Fruit fly (Drosophila melanogaster): ENCODE data around the gene CG13893.

DNA sequence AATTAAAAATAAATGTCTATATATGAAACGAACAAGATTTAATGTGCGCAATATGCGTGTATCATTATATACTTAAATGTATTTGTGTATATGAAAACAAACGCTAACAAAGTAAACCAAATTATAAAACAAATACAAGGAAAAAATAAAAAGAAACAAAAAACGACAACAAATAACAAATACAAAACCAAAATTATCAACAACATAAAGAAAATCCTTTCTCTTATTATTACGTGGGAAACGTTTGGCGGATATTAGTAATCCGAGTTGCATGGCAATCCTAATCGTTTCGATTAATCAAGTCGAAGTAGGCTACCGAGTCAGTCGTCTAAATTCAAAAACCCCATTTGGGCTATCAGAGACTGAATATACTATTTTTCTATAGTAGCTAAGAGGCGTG, 22.8 kb downstream of the CG13893 start, which contains the start of gene Ppm1:
- TF ChIP-seq CG7101 (tag; optimal IDR thresholded peaks at IDR 0.05) (no peak), pad (GFP tag; optimal IDR thresholded peaks at IDR 0.05) (no peak), cnc (optimal IDR thresholded peaks at IDR 0.05) (no peak), Crg-1 (GFP tag; optimal IDR thresholded peaks at IDR 0.05) (no peak), CG11617 (GFP tag; optimal IDR thresholded peaks at IDR 0.05) (no peak), kay (GFP tag; ENCODE audit: borderline replicate concordance) (no peak), CG1620 (GFP tag; optimal IDR thresholded peaks at IDR 0.05) (no peak), toe (GFP tag; optimal IDR thresholded peaks at IDR 0.05) (no peak), Hr96 (GFP tag; optimal IDR thresholded peaks at IDR 0.05) (no peak), bab1 (GFP tag; optimal IDR thresholded peaks at IDR 0.05) (no peak), CG14711 (tag; optimal IDR thresholded peaks at IDR 0.05) (no peak), cic (GFP tag; optimal IDR thresholded peaks at IDR 0.05) (no peak), CG12768 (GFP tag; optimal IDR thresholded peaks at IDR 0.05) (no peak)

Measured in whole organism, adult.